Worm (Caenorhabditis elegans) whole organism, late embryonic: ENCODE results near the gene B0513.90.

Source experiments
- C38D4.7 ChIP-seq: fragments of 200-800 bp; sonication (Bioruptor generic); optimal IDR thresholded peaks from 2 replicates; lab custom pipeline; 2018; ENCODE audit warnings: mild to moderate bottlenecking, missing genetic modification characterization, moderate library complexity, missing compliant biosample characterization
- K09A11.1 ChIP-seq: sonication (generic microtip); optimal IDR thresholded peaks from 2 replicates; lab custom pipeline; 2017; ENCODE audit warnings: antibody characterized with exemption, mild to moderate bottlenecking, missing genetic modification characterization, missing compliant biosample characterization; ENCODE audit not compliant: insufficient read depth
- Y22D7AL.16 ChIP-seq: sonication (generic microtip); optimal IDR thresholded peaks from 2 replicates; lab custom pipeline; 2016; ENCODE audit warnings: missing genetic modification characterization, missing compliant biosample characterization
- ahr-1 ChIP-seq: sonication (generic microtip); optimal IDR thresholded peaks from 2 replicates; lab custom pipeline; 2016; ENCODE audit warnings: missing genetic modification characterization, missing compliant biosample characterization
- ceh-18 ChIP-seq: sonication (generic microtip); optimal IDR thresholded peaks from 2 replicates; lab custom pipeline; 2016; ENCODE audit warnings: missing genetic modification characterization, missing compliant biosample characterization
- ceh-2 ChIP-seq: sonication (generic microtip); optimal IDR thresholded peaks from 2 replicates; lab custom pipeline; 2016; ENCODE audit warnings: missing genotype, missing genetic modification characterization, missing compliant biosample characterization
- ceh-22 ChIP-seq: sonication (generic microtip); optimal IDR thresholded peaks from 2 replicates; lab custom pipeline; 2017; ENCODE audit warnings: missing biosample characterization, missing genetic modification characterization
- ceh-24 ChIP-seq: sonication (generic microtip); optimal IDR thresholded peaks from 2 replicates; lab custom pipeline; 2016; ENCODE audit warnings: mild to moderate bottlenecking, missing genetic modification characterization, missing compliant biosample characterization
- ceh-30 ChIP-seq: fragments of 150-350 bp; optimal IDR thresholded peaks from 2 replicates; lab custom pipeline; 2014; ENCODE audit warnings: missing biosample characterization, missing genetic modification characterization
- ceh-31 ChIP-seq: sonication (generic microtip); optimal IDR thresholded peaks from 2 replicates; lab custom pipeline; 2016; ENCODE audit warnings: missing genetic modification characterization, missing compliant biosample characterization
- ceh-34 ChIP-seq: sonication (generic microtip); optimal IDR thresholded peaks from 2 replicates; lab custom pipeline; 2016; ENCODE audit warnings: mild to moderate bottlenecking, missing genetic modification characterization, missing compliant biosample characterization
- ceh-45 ChIP-seq: fragments of 200-800 bp; sonication (Bioruptor generic); IDR thresholded peaks from 2 replicates; pipeline ENCODE4 v1.3.6; 2022; ENCODE audit warnings: missing genetic modification reagents, missing genetic modification characterization, missing compliant biosample characterization
- ceh-48 ChIP-seq: sonication (generic microtip); optimal IDR thresholded peaks from 2 replicates; lab custom pipeline; 2016; ENCODE audit warnings: missing genetic modification characterization, inconsistent platforms, missing compliant biosample characterization
- elt-2 ChIP-seq: sonication (generic microtip); optimal IDR thresholded peaks from 2 replicates; lab custom pipeline; 2016; ENCODE audit warnings: missing genetic modification reagents, missing genetic modification characterization, missing compliant biosample characterization
- elt-4 ChIP-seq: sonication (generic microtip); optimal IDR thresholded peaks from 2 replicates; lab custom pipeline; 2016; ENCODE audit warnings: missing genetic modification characterization, missing compliant biosample characterization
- fax-1 ChIP-seq: sonication (generic microtip); optimal IDR thresholded peaks from 2 replicates; lab custom pipeline; 2016; ENCODE audit warnings: missing genotype, missing genetic modification characterization, missing compliant biosample characterization
- fkh-10 ChIP-seq: fragments of 150-350 bp; optimal IDR thresholded peaks from 2 replicates; lab custom pipeline; 2014; ENCODE audit warnings: missing biosample characterization, missing genetic modification reagents, missing genetic modification characterization
- fkh-6 ChIP-seq: sonication (generic microtip); optimal IDR thresholded peaks from 2 replicates; lab custom pipeline; 2016; ENCODE audit warnings: missing genetic modification characterization, missing compliant biosample characterization
- hlh-13 ChIP-seq: fragments of 200-800 bp; sonication (Bioruptor generic); optimal IDR thresholded peaks from 2 replicates; lab custom pipeline; 2018; ENCODE audit warnings: mild to moderate bottlenecking, missing genetic modification characterization, missing compliant biosample characterization
- hlh-30 ChIP-seq: sonication (generic microtip); optimal IDR thresholded peaks from 2 replicates; lab custom pipeline; 2017; ENCODE audit warnings: antibody characterized with exemption, missing genetic modification characterization, missing compliant biosample characterization; ENCODE audit not compliant: insufficient read depth
- hlh-6 ChIP-seq: sonication (generic microtip); optimal IDR thresholded peaks from 2 replicates; lab custom pipeline; 2016; ENCODE audit warnings: missing genotype, missing genetic modification characterization, missing compliant biosample characterization
- hlh-8 ChIP-seq: sonication (generic microtip); optimal IDR thresholded peaks from 2 replicates; lab custom pipeline; 2016; ENCODE audit warnings: missing genotype, missing genetic modification characterization, missing compliant biosample characterization
- lin-11 ChIP-seq: fragments of 200-800 bp; sonication (Bioruptor generic); optimal IDR thresholded peaks from 2 replicates; lab custom pipeline; 2018; ENCODE audit warnings: mild to moderate bottlenecking, missing genetic modification characterization, missing compliant biosample characterization
- madf-2 ChIP-seq: sonication (generic microtip); optimal IDR thresholded peaks from 2 replicates; lab custom pipeline; 2017; ENCODE audit warnings: missing genetic modification characterization, missing compliant biosample characterization
- mec-3 ChIP-seq: sonication (generic microtip); optimal IDR thresholded peaks from 2 replicates; lab custom pipeline; 2016; ENCODE audit warnings: borderline replicate concordance, missing genetic modification characterization, missing compliant biosample characterization
- nhr-11 ChIP-seq: fragments of 150-350 bp; optimal IDR thresholded peaks from 2 replicates; lab custom pipeline; 2014; ENCODE audit warnings: missing biosample characterization, missing genetic modification characterization
- odd-2 ChIP-seq: sonication (generic microtip); optimal IDR thresholded peaks from 2 replicates; lab custom pipeline; 2017; ENCODE audit warnings: antibody characterized with exemption, mild to moderate bottlenecking, missing genetic modification characterization, missing compliant biosample characterization
- pha-2 ChIP-seq: sonication (generic microtip); optimal IDR thresholded peaks from 2 replicates; lab custom pipeline; 2017; ENCODE audit warnings: mild to moderate bottlenecking, missing genetic modification characterization, missing compliant biosample characterization
- pha-4 ChIP-seq: fragments of 150-350 bp; optimal IDR thresholded peaks from 2 replicates; lab custom pipeline; 2018; ENCODE audit warnings: missing biosample characterization, missing genetic modification reagents, missing genetic modification characterization
- ref-2 ChIP-seq: sonication (generic microtip); optimal IDR thresholded peaks from 2 replicates; lab custom pipeline; 2016; ENCODE audit warnings: missing genetic modification characterization, missing compliant biosample characterization
- rnt-1 ChIP-seq: sonication (generic microtip); optimal IDR thresholded peaks from 2 replicates; lab custom pipeline; 2016; ENCODE audit warnings: missing genetic modification characterization, missing compliant biosample characterization
- sdc-2 ChIP-seq: sonication (generic microtip); optimal IDR thresholded peaks from 2 replicates; lab custom pipeline; 2016; ENCODE audit warnings: missing genotype, missing genetic modification characterization, missing compliant biosample characterization
- tbx-7 ChIP-seq: sonication (generic microtip); optimal IDR thresholded peaks from 2 replicates; lab custom pipeline; 2016; ENCODE audit warnings: missing genotype, missing genetic modification characterization, missing compliant biosample characterization
- ttx-3 ChIP-seq: sonication (generic microtip); optimal IDR thresholded peaks from 2 replicates; lab custom pipeline; 2016; ENCODE audit warnings: missing genetic modification reagents, missing genetic modification characterization, missing compliant biosample characterization
- unc-3 ChIP-seq, 2 experiments: fragments of 200-800 bp in 1 of 2; sonication (Bioruptor generic) in 1 of 2; sonication (generic microtip) in 1 of 2; conservative IDR thresholded peaks in 1 of 2; optimal IDR thresholded peaks in 1 of 2; 2 replicates each; pipeline versions ENCODE4 v1.3.6 to Lab custom; 2016 to 2022; ENCODE audit warnings: missing compliant biosample characterization in 2 of 2, missing genetic modification characterization in 2 of 2, missing genetic modification reagents in 1 of 2
- unc-86 ChIP-seq: sonication (generic microtip); optimal IDR thresholded peaks from 2 replicates; lab custom pipeline; 2016; ENCODE audit warnings: missing genetic modification characterization, missing compliant biosample characterization
- zip-5 ChIP-seq: sonication (generic microtip); optimal IDR thresholded peaks from 2 replicates; lab custom pipeline; 2016; ENCODE audit warnings: missing genetic modification characterization, missing compliant biosample characterization

Gene B0513.90

DNA sequence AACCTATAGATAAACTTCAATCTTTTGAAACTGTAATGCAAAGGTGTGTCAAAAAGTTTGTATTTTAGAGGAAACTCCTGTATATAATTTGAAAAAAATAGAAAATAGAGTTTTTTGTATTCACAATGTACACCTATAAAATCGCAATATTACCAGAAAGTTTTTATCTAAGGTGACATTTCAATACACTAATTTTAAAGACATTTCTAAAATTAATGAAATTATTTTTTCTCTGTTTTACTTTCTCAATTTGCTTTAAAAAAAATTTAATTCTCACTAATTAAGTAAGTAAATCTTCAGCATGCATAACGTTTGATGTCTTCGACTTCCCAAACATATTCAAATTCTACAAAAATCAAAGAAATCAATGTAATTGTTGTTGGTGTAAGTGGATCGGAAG lies 39.3 kb upstream of the B0513.90 start, which contains the start of gene rga-5:
Gene rga-5 (plus strand): TSS at position 301 of the 400 bp plus-strand sequence.
- TF ChIP-seq ceh-30 (tag; lab: Kevin White, UChicago) (no peak), fkh-10 (GFP tag; lab: Kevin White, UChicago) (no peak), ceh-2 (no peak), hlh-30 (tag; lab: Kevin White, UChicago) (no peak)
- TF ChIP-seq, all 69 proteins: peak for 0

DNA sequence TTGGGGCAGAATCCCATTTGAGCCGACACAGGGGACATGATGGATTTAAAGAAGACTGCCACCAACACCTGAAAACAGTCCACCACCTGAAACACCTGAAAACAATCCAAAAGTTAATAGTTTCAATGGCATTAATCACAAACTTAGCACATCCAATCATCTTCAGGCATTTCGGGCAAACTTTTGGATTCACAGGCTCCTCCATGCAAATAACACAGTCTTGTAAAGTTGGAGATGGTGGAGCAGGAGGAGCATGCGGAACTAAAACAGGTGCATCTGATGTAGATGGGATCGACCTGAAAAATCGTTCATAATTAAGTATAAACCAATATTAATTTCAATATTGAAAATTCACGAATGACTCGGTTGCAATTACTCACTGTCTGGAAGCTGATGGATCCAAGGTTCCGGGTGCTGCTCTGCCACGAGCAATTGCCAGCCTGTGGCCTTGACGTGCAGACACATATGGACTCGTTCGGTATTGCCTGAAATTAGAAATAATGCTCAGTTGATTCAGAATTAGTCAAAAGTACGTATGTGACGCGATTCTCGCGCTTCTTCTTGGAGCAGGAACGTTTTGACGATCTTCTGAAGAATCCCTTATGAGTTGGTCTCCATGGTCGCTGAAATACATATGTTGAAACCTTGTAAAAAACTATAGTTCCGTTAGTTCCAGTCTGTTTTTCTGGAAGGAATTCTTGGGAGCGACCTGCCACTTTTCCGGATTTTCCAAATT lies 32.3 kb upstream of the B0513.90 start:
- TF ChIP-seq zip-5 (tag; lab: Kevin White, UChicago): no peak
- no peak for TF ChIP-seq fkh-6 (tag; lab: Kevin White, UChicago)
- no peak for TF ChIP-seq ceh-31
- TF ChIP-seq pha-4 (tag; lab: Kevin White, UChicago): no peak
- no peak for TF ChIP-seq ceh-30 (tag; lab: Kevin White, UChicago)
- TF ChIP-seq C38D4.7 (GFP tag; lab: Kevin White, UChicago): no peak
- no peak for TF ChIP-seq Y22D7AL.16 (tag; lab: Kevin White, UChicago)
- no peak for TF ChIP-seq fax-1 (tag; lab: Kevin White, UChicago)
- no peak for TF ChIP-seq pha-2 (tag; lab: Kevin White, UChicago)
- no peak for TF ChIP-seq hlh-8 (tag; lab: Kevin White, UChicago)
- TF ChIP-seq sdc-2 (tag; lab: Kevin White, UChicago): no peak
- TF ChIP-seq ttx-3 (tag; lab: Kevin White, UChicago): no peak
- no peak for TF ChIP-seq hlh-13 (GFP tag; lab: Kevin White, UChicago)
- TF ChIP-seq unc-3 (GFP tag; conservative IDR thresholded peaks at IDR 0.05; lab: Robert Waterston, UW): no peak
- no peak for TF ChIP-seq unc-3 (tag; optimal IDR thresholded peaks at IDR 0.05; lab: Kevin White, UChicago)
- TF ChIP-seq ceh-22 (tag; lab: Kevin White, UChicago): no peak
- TF ChIP-seq K09A11.1 (tag; lab: Kevin White, UChicago): no peak

DNA sequence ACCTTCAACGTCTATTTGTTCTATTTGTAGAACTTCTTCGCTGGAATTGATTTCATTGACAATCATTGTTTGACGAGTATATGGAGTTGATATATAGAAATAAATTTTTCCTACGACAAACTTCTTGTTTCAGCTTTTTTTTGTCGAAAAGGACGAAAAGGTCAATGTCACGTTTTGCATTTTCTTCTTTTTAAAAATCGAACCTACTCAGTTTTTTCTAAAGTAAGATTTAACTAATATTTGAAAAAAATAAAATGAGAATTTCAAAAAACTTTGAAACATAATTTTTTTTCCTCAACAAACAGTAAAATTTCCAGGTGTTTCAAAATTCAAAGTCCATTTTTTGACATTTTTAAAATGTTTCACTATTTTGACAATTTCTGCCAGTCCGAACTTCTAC lies 30.6 kb upstream of the B0513.90 start, which contains the start of gene H08M01.1:
Gene H08M01.1 (minus strand): TSS at position 101 of the 400 bp plus-strand sequence.
- TF ChIP-seq odd-2 (tag; lab: Kevin White, UChicago): no peak
- TF ChIP-seq fkh-10 (GFP tag; lab: Kevin White, UChicago): no peak
- no peak for TF ChIP-seq ceh-22 (tag; lab: Kevin White, UChicago)
- no peak for TF ChIP-seq mec-3 (tag; lab: Kevin White, UChicago)
- no peak for TF ChIP-seq ceh-48 (tag; lab: Kevin White, UChicago)
- no peak for TF ChIP-seq elt-2
- no peak for TF ChIP-seq elt-4
- no peak for TF ChIP-seq ttx-3 (tag; lab: Kevin White, UChicago)
- no peak for TF ChIP-seq hlh-6 (tag; lab: Kevin White, UChicago)
- TF ChIP-seq madf-2 (tag; lab: Kevin White, UChicago): no peak
- no peak for TF ChIP-seq tbx-7 (tag; lab: Kevin White, UChicago)

DNA sequence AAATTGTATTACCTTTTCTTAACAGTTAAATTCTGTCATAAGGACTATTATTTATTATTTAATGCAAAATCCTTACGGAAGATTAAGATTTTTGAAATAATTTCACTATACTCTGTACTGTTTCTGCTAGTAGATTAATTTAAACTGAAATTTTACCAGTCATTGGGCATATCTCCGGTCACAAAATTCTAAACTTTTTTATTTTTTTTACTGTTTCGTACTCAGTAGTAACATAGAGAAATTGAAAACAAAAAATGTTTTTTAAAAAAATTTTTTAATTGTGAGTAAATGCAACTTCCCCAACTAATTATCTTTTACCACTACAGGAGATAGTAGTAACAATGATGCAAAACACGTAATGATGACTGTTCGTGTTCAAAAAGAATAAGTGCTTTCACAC lies 28.6 kb upstream of the B0513.90 start:
- no peak for TF ChIP-seq hlh-30 (tag; lab: Kevin White, UChicago)
- TF ChIP-seq nhr-11 (tag; lab: Kevin White, UChicago): no peak
- no peak for TF ChIP-seq ceh-18 (tag; lab: Kevin White, UChicago)
- TF ChIP-seq ref-2: no peak
- TF ChIP-seq hlh-6 (tag; lab: Kevin White, UChicago): no peak
- no peak for TF ChIP-seq unc-86
- no peak for TF ChIP-seq ceh-24 (tag; lab: Kevin White, UChicago)
- TF ChIP-seq lin-11 (tag; lab: Kevin White, UChicago): no peak
- TF ChIP-seq ceh-31: no peak
- no peak for TF ChIP-seq rnt-1 (tag; lab: Kevin White, UChicago)
- no peak for TF ChIP-seq ceh-45
- no peak for TF ChIP-seq ceh-34 (tag; lab: Kevin White, UChicago)
- no peak for TF ChIP-seq ahr-1 (tag; lab: Kevin White, UChicago)
